Worm (Caenorhabditis elegans): ENCODE measurements around the gene F23H12.10.

DNA sequence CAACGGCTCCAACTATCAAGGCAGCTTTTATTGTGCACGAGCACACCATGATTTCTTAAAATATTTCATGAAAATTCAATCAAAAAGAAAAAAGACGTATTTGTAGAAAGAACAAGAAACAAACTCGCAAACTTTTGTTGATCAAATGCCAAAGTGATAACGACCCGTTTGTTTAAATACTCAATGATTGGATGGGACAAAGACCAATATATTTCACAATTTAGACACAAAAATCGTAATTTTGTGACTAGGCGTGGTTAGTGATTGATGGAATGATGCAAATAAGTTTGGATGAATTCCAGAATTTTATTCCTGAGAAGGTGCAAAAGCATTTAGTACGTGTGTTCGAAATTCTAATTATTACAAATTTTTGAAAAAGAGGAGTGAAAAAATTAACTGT lies 41.6 kb upstream of the F23H12.10 start, which contains the start of gene cdr-2:
- no peak for TF ChIP-seq ceh-13 (GFP tag; optimal IDR thresholded peaks at IDR 0.05)
- no peak for TF ChIP-seq hmbx-1 (tag; optimal IDR thresholded peaks at IDR 0.05)
- no peak for TF ChIP-seq ama-1 (optimal IDR thresholded peaks at IDR 0.05)
- TF ChIP-seq tbx-37 (GFP tag; conservative IDR thresholded peaks at IDR 0.05) = no peak
- no peak for TF ChIP-seq pes-1 (GFP tag; IDR thresholded peaks at IDR 0.05)
- no peak for TF ChIP-seq scrt-1 (GFP tag; IDR thresholded peaks at IDR 0.05)
- TF ChIP-seq tra-4 (tag; optimal IDR thresholded peaks at IDR 0.05) = no peak
- no peak for TF ChIP-seq B0310.2 (tag; optimal IDR thresholded peaks at IDR 0.05)
- no peak for TF ChIP-seq F13C5.2 (tag; optimal IDR thresholded peaks at IDR 0.05)

All from whole organism, early embryonic.